Worm (Caenorhabditis elegans) whole organism, late embryonic: ENCODE measurements around the gene clec-144.

Experiments used
- C38D4.7 ChIP-seq: fragments of 200-800 bp; sonication (Bioruptor generic); optimal IDR thresholded peaks from 2 replicates; lab custom pipeline; 2018; ENCODE audit warnings: mild to moderate bottlenecking, missing genetic modification characterization, moderate library complexity, missing compliant biosample characterization
- Y22D7AL.16 ChIP-seq: sonication (generic microtip); optimal IDR thresholded peaks from 2 replicates; lab custom pipeline; 2016; ENCODE audit warnings: missing genetic modification characterization, missing compliant biosample characterization
- ama-1 ChIP-seq: fragments of 150-350 bp; optimal IDR thresholded peaks from 2 replicates; lab custom pipeline; 2014
- ceh-14 ChIP-seq: sonication (generic microtip); optimal IDR thresholded peaks from 2 replicates; lab custom pipeline; 2016; ENCODE audit warnings: missing genotype, missing genetic modification characterization, missing compliant biosample characterization
- ceh-18 ChIP-seq: sonication (generic microtip); optimal IDR thresholded peaks from 2 replicates; lab custom pipeline; 2016; ENCODE audit warnings: missing genetic modification characterization, missing compliant biosample characterization
- ceh-19 ChIP-seq: fragments of 200-800 bp; sonication (Bioruptor generic); optimal IDR thresholded peaks from 2 replicates; lab custom pipeline; 2018; ENCODE audit warnings: mild to moderate bottlenecking, missing genetic modification characterization, missing compliant biosample characterization
- ceh-24 ChIP-seq: sonication (generic microtip); optimal IDR thresholded peaks from 2 replicates; lab custom pipeline; 2016; ENCODE audit warnings: mild to moderate bottlenecking, missing genetic modification characterization, missing compliant biosample characterization
- ceh-31 ChIP-seq: sonication (generic microtip); optimal IDR thresholded peaks from 2 replicates; lab custom pipeline; 2016; ENCODE audit warnings: missing genetic modification characterization, missing compliant biosample characterization
- ceh-34 ChIP-seq: sonication (generic microtip); optimal IDR thresholded peaks from 2 replicates; lab custom pipeline; 2016; ENCODE audit warnings: mild to moderate bottlenecking, missing genetic modification characterization, missing compliant biosample characterization
- ceh-45 ChIP-seq: fragments of 200-800 bp; sonication (Bioruptor generic); IDR thresholded peaks from 2 replicates; pipeline ENCODE4 v1.3.6; 2022; ENCODE audit warnings: missing genetic modification reagents, missing genetic modification characterization, missing compliant biosample characterization
- ceh-48 ChIP-seq: sonication (generic microtip); optimal IDR thresholded peaks from 2 replicates; lab custom pipeline; 2016; ENCODE audit warnings: missing genetic modification characterization, inconsistent platforms, missing compliant biosample characterization
- che-1 ChIP-seq: sonication (generic microtip); optimal IDR thresholded peaks from 2 replicates; lab custom pipeline; 2016; ENCODE audit warnings: mild to moderate bottlenecking, missing genetic modification characterization, missing compliant biosample characterization
- dmd-4 ChIP-seq: sonication (generic microtip); optimal IDR thresholded peaks from 2 replicates; lab custom pipeline; 2016; ENCODE audit warnings: borderline replicate concordance, missing genetic modification characterization, missing compliant biosample characterization
- eyg-1 ChIP-seq: sonication (generic microtip); optimal IDR thresholded peaks from 2 replicates; lab custom pipeline; 2016; ENCODE audit warnings: missing genotype, missing genetic modification characterization, missing compliant biosample characterization
- fax-1 ChIP-seq: sonication (generic microtip); optimal IDR thresholded peaks from 2 replicates; lab custom pipeline; 2016; ENCODE audit warnings: missing genotype, missing genetic modification characterization, missing compliant biosample characterization
- fkh-6 ChIP-seq: sonication (generic microtip); optimal IDR thresholded peaks from 2 replicates; lab custom pipeline; 2016; ENCODE audit warnings: missing genetic modification characterization, missing compliant biosample characterization
- gmeb-2 ChIP-seq: sonication (generic microtip); optimal IDR thresholded peaks from 2 replicates; lab custom pipeline; 2016; ENCODE audit warnings: missing genetic modification characterization, inconsistent platforms, missing compliant biosample characterization
- hlh-13 ChIP-seq: fragments of 200-800 bp; sonication (Bioruptor generic); optimal IDR thresholded peaks from 2 replicates; lab custom pipeline; 2018; ENCODE audit warnings: mild to moderate bottlenecking, missing genetic modification characterization, missing compliant biosample characterization
- hlh-15 ChIP-seq: sonication (generic microtip); optimal IDR thresholded peaks from 2 replicates; lab custom pipeline; 2016; ENCODE audit warnings: missing genetic modification characterization, missing compliant biosample characterization
- hlh-30 ChIP-seq: sonication (generic microtip); optimal IDR thresholded peaks from 2 replicates; lab custom pipeline; 2017; ENCODE audit warnings: antibody characterized with exemption, missing genetic modification characterization, missing compliant biosample characterization; ENCODE audit not compliant: insufficient read depth
- hlh-6 ChIP-seq: sonication (generic microtip); optimal IDR thresholded peaks from 2 replicates; lab custom pipeline; 2016; ENCODE audit warnings: missing genotype, missing genetic modification characterization, missing compliant biosample characterization
- lin-11 ChIP-seq: fragments of 200-800 bp; sonication (Bioruptor generic); optimal IDR thresholded peaks from 2 replicates; lab custom pipeline; 2018; ENCODE audit warnings: mild to moderate bottlenecking, missing genetic modification characterization, missing compliant biosample characterization
- madf-2 ChIP-seq: sonication (generic microtip); optimal IDR thresholded peaks from 2 replicates; lab custom pipeline; 2017; ENCODE audit warnings: missing genetic modification characterization, missing compliant biosample characterization
- mec-3 ChIP-seq: sonication (generic microtip); optimal IDR thresholded peaks from 2 replicates; lab custom pipeline; 2016; ENCODE audit warnings: borderline replicate concordance, missing genetic modification characterization, missing compliant biosample characterization
- nfya-1 ChIP-seq: sonication (generic microtip); optimal IDR thresholded peaks from 2 replicates; lab custom pipeline; 2017; ENCODE audit warnings: missing genetic modification characterization, mild to moderate bottlenecking, missing compliant biosample characterization, antibody characterized with exemption, moderate library complexity
- nhr-232 ChIP-seq: sonication (generic microtip); optimal IDR thresholded peaks from 2 replicates; lab custom pipeline; 2016; ENCODE audit warnings: missing genetic modification characterization, missing compliant biosample characterization
- pag-3 ChIP-seq: sonication (generic microtip); optimal IDR thresholded peaks from 2 replicates; lab custom pipeline; 2016; ENCODE audit warnings: missing compliant biosample characterization, missing genetic modification characterization, borderline replicate concordance
- pat-9 ChIP-seq: fragments of 200-800 bp; sonication (Bioruptor generic); optimal IDR thresholded peaks from 2 replicates; lab custom pipeline; 2018; ENCODE audit warnings: mild to moderate bottlenecking, missing genetic modification characterization, moderate library complexity, missing compliant biosample characterization
- pax-1 ChIP-seq: fragments of 150-350 bp; optimal IDR thresholded peaks from 2 replicates; lab custom pipeline; 2014; ENCODE audit warnings: missing biosample characterization, missing genetic modification characterization
- pros-1 ChIP-seq: fragments of 150-350 bp; optimal IDR thresholded peaks from 2 replicates; lab custom pipeline; 2014; ENCODE audit warnings: missing biosample characterization, missing genetic modification reagents, missing genetic modification characterization
- ref-2 ChIP-seq: sonication (generic microtip); optimal IDR thresholded peaks from 2 replicates; lab custom pipeline; 2016; ENCODE audit warnings: missing genetic modification characterization, missing compliant biosample characterization
- rnt-1 ChIP-seq: sonication (generic microtip); optimal IDR thresholded peaks from 2 replicates; lab custom pipeline; 2016; ENCODE audit warnings: missing genetic modification characterization, missing compliant biosample characterization
- sox-2 ChIP-seq: fragments of 200-800 bp; sonication (Bioruptor generic); IDR thresholded peaks from 2 replicates; pipeline ENCODE4 v1.3.6; 2022; ENCODE audit warnings: missing genetic modification reagents, missing genetic modification characterization, missing compliant biosample characterization
- sox-4 ChIP-seq: sonication (generic microtip); optimal IDR thresholded peaks from 2 replicates; lab custom pipeline; 2017; ENCODE audit warnings: mild to moderate bottlenecking, missing genetic modification characterization, inconsistent platforms, missing compliant biosample characterization
- syd-9 ChIP-seq: sonication (generic microtip); optimal IDR thresholded peaks from 2 replicates; lab custom pipeline; 2016; ENCODE audit warnings: mild to moderate bottlenecking, missing genetic modification characterization, moderate library complexity, missing compliant biosample characterization
- tbx-2 ChIP-seq: sonication (generic microtip); optimal IDR thresholded peaks from 2 replicates; lab custom pipeline; 2016; ENCODE audit warnings: missing genetic modification characterization, missing compliant biosample characterization

clec-144 gene

DNA sequence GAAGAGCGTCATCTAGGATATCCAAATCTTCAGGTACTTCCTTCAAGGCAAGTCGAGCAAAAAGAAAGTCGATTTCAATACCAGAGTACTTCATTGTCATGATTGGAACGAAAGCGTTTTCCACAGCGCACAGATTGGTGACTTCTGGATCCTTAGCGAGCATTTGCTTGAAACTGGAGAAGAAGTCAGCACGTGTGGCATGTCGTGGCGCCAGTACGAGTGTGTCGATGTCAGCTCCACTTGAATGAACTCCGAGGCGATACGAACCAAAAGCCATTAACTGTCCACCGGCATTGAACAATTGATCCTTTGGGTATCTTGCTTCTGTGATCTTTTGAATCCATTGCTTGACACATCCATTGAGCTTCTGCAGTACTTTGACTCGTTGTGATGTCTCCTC is 16.4 kb downstream of the clec-144 start:
- TF ChIP-seq rnt-1 (tag; lab: Kevin White, UChicago): no peak
- no peak for TF ChIP-seq hlh-30
- no peak for TF ChIP-seq hlh-13 (GFP tag; lab: Kevin White, UChicago)
- TF ChIP-seq ceh-24 (tag; lab: Kevin White, UChicago): no peak
- TF ChIP-seq dmd-4 (tag; lab: Kevin White, UChicago): no peak
- no peak for TF ChIP-seq ceh-31 (tag; lab: Kevin White, UChicago)
- no peak for TF ChIP-seq ceh-14 (tag; lab: Kevin White, UChicago)
- TF ChIP-seq ceh-19 (GFP tag; lab: Kevin White, UChicago): no peak
- TF ChIP-seq hlh-15: no peak
- TF ChIP-seq eyg-1 (tag; lab: Kevin White, UChicago): no peak
- no peak for TF ChIP-seq sox-2 (GFP tag; lab: Robert Waterston, UW)
- no peak for TF ChIP-seq lin-11 (tag; lab: Kevin White, UChicago)
- TF ChIP-seq pag-3 (tag; lab: Kevin White, UChicago): no peak
- no peak for TF ChIP-seq ceh-45
- TF ChIP-seq ama-1: no peak
- no peak for TF ChIP-seq C38D4.7 (GFP tag; lab: Kevin White, UChicago)
- no peak for TF ChIP-seq pat-9
- no peak for TF ChIP-seq syd-9 (tag; lab: Kevin White, UChicago)
- TF ChIP-seq ceh-34 (tag; lab: Kevin White, UChicago): no peak
- TF ChIP-seq sox-4 (tag; lab: Kevin White, UChicago): no peak
- TF ChIP-seq, all 69 proteins: peak for 0

DNA sequence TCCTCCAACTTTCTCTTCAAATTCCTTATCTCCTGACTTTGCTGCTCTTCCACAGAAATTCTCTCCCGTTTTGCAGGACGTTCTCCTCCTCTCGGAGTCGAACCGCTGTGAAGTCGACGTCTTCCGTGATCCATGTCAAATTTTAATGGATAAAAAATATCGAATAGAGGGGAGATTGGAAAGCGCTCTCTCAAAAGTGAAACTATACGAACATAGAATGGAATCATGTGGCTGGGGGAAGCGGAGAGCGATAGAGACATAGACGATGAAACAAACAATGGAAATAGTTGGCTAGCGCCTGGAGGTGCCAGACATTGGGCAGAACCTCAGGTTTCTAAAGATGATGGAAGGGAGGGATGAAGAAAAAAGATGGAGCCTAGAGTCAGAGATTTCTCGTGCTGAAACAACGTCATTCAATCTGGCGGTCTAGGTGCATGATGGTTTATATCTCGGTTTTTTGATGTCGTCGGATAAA is 18.4 kb downstream of the clec-144 start, which contains the start of gene F43G6.8:
Gene F43G6.8 (minus strand): TSS at position 198 of the 475 bp plus-strand sequence.
- TF ChIP-seq nfya-1: peak; percentile 21
- TF ChIP-seq ceh-31 (tag; lab: Kevin White, UChicago): peak; percentile 28
- no peak for TF ChIP-seq ceh-19 (GFP tag; lab: Kevin White, UChicago)
- peak; percentile 20 for TF ChIP-seq ref-2 (tag; lab: Kevin White, UChicago)
- no peak for TF ChIP-seq gmeb-2
- peak; percentile 84 for TF ChIP-seq hlh-30
- no peak for TF ChIP-seq hlh-15
- TF ChIP-seq ceh-18 (tag; lab: Kevin White, UChicago): peak; percentile 14
- no peak for TF ChIP-seq pros-1
- TF ChIP-seq hlh-6 (tag; lab: Kevin White, UChicago): no peak
- TF ChIP-seq tbx-2 (tag; lab: Kevin White, UChicago): peak; percentile 26

DNA sequence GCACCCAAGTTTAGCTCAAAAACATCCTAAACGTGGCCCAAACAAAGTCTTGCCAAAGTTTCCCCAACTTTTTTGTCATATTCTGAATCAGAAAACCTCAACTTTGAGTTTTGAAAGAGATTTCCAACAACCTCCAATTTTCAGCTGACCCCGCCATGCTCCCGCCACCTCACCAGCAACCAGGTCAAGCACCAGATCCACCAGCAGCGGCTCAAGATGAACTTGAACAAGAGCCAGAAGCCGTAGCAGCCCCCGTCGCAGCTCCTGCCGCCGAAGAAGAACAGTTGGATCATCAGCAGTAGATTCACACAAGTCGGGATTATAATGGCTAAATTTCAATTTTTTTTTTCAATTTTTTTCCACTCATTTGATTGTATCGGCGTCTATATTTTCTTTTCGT is 21.1 kb downstream of the clec-144 start:
- no peak for TF ChIP-seq pax-1 (tag; lab: Kevin White, UChicago)
- no peak for TF ChIP-seq Y22D7AL.16
- TF ChIP-seq fkh-6 (tag; lab: Kevin White, UChicago): no peak
- TF ChIP-seq hlh-6 (tag; lab: Kevin White, UChicago): no peak
- TF ChIP-seq, all 69 proteins: peak for 0

DNA sequence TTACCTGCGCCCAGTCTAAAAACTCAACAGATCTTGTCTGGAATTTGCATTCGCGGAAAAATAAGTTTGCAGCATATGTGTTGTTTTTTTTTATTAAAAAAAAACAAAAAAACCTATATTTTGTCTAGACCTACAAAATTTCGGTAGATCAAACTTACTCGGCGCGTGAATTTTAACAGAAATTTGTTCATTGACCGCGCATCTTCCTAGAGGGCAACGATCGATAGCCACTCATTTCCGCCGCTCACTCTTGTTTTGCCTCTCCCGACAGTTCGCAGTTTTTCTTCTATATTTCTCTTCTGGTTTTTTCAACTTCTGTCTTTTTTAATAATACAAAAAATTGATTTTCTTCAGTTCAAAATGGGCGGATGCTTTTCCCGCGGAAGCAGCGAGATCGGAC is 21.9 kb downstream of the clec-144 start, which contains the start of gene F43G6.7:
Gene F43G6.7 (plus strand): TSS at position 355 of the 400 bp plus-strand sequence.
- TF ChIP-seq madf-2 (tag; lab: Kevin White, UChicago) (no peak), fkh-6 (tag; lab: Kevin White, UChicago) (no peak), mec-3 (no peak), ceh-48 (tag; lab: Kevin White, UChicago) (no peak), pat-9 (no peak), fax-1 (no peak), hlh-6 (tag; lab: Kevin White, UChicago) (no peak), nhr-232 (tag; lab: Kevin White, UChicago) (no peak), che-1 (tag; lab: Kevin White, UChicago) (no peak)
- TF ChIP-seq, all 69 proteins: peak for 0
